Worm (Caenorhabditis elegans) whole organism, L3 larva: ENCODE data around the gene fbxb-15.

Experiments
- aly-2 ChIP-seq: fragments of 150-350 bp; optimal IDR thresholded peaks from 2 replicates; lab custom pipeline; 2014; ENCODE audit warnings: missing biosample characterization, missing genetic modification characterization
- elt-2 ChIP-seq: sonication (generic microtip); optimal IDR thresholded peaks from 2 replicates; lab custom pipeline; 2016; ENCODE audit warnings: missing genetic modification reagents, mild to moderate bottlenecking, missing genetic modification characterization, missing compliant biosample characterization
- nhr-76 ChIP-seq: fragments of 150-350 bp; sonication (generic microtip); optimal IDR thresholded peaks from 5 replicates; lab custom pipeline; 2014; ENCODE audit warnings: missing biosample characterization, missing genetic modification characterization

- TF ChIP-seq elt-2 (tag; lab: Kevin White, UChicago) (no peak), aly-2 (no peak), nhr-76 (no peak)
Measured at ce11 chrII:1618948-1619347, 34.3 kb downstream of the fbxb-15 start, which contains the start of gene fbxa-166.
